Worm (Caenorhabditis elegans) whole organism, mixed stage, embryonic: Measurements from ENCODE around the gene C07A9.13.
A peak's percentile ranks its signal among the peaks of the same experiment; 100 is the strongest.

Source experiments
- M03D4.4 ChIP-seq: sonication (generic microtip); optimal IDR thresholded peaks from 2 replicates; lab custom pipeline; 2017; ENCODE audit warnings: mild to moderate bottlenecking, missing genetic modification characterization, missing compliant biosample characterization
- bed-3 ChIP-seq: fragments of 200-800 bp; sonication (Bioruptor generic); optimal IDR thresholded peaks from 3 replicates; lab custom pipeline; 2018; ENCODE audit warnings: mild to moderate bottlenecking, missing genetic modification characterization, moderate library complexity, missing compliant biosample characterization
- blmp-1 ChIP-seq: fragments of 150-350 bp; optimal IDR thresholded peaks from 2 replicates; lab custom pipeline; 2014; ENCODE audit warnings: missing biosample characterization, missing genetic modification characterization
- ceh-39 ChIP-seq: fragments of 150-350 bp; optimal IDR thresholded peaks from 2 replicates; lab custom pipeline; 2014; ENCODE audit warnings: missing biosample characterization, missing genetic modification characterization
- ceh-43 ChIP-seq: fragments of 200-800 bp; sonication (Bioruptor generic); optimal IDR thresholded peaks from 2 replicates; lab custom pipeline; 2018; ENCODE audit warnings: mild to moderate bottlenecking, missing genetic modification characterization, moderate library complexity, missing compliant biosample characterization
- ceh-83 ChIP-seq: fragments of 200-800 bp; sonication (Bioruptor generic); optimal IDR thresholded peaks from 2 replicates; lab custom pipeline; 2018; ENCODE audit warnings: mild to moderate bottlenecking, missing genetic modification characterization, missing compliant biosample characterization
- ces-1 ChIP-seq: fragments of 150-350 bp; optimal IDR thresholded peaks from 2 replicates; lab custom pipeline; 2014; ENCODE audit warnings: missing biosample characterization, missing genetic modification reagents, missing genetic modification characterization
- cnd-1 ChIP-seq: fragments of 200-800 bp; sonication (Bioruptor generic); optimal IDR thresholded peaks from 2 replicates; lab custom pipeline; 2018; ENCODE audit warnings: mild to moderate bottlenecking, missing genetic modification characterization, missing compliant biosample characterization
- drap-1 ChIP-seq: fragments of 200-800 bp; sonication (Bioruptor generic); optimal IDR thresholded peaks from 3 replicates; lab custom pipeline; 2018; ENCODE audit warnings: mild to moderate bottlenecking, missing genetic modification characterization, missing compliant biosample characterization
- elt-1 ChIP-seq: sonication (generic microtip); optimal IDR thresholded peaks from 2 replicates; lab custom pipeline; 2017; ENCODE audit warnings: missing genetic modification characterization, mild to moderate bottlenecking, missing compliant biosample characterization, antibody characterized with exemption, moderate library complexity, borderline replicate concordance; ENCODE audit not compliant: insufficient read depth
- flh-1 ChIP-seq: fragments of 200-800 bp; sonication (Bioruptor generic); optimal IDR thresholded peaks from 2 replicates; lab custom pipeline; 2018; ENCODE audit warnings: mild to moderate bottlenecking, missing genetic modification characterization, moderate library complexity, missing compliant biosample characterization
- ham-2 ChIP-seq: fragments of 200-800 bp; sonication (Bioruptor generic); optimal IDR thresholded peaks from 2 replicates; lab custom pipeline; 2018; ENCODE audit warnings: mild to moderate bottlenecking, missing genetic modification characterization, missing compliant biosample characterization
- hlh-1 ChIP-seq: fragments of 150-350 bp; optimal IDR thresholded peaks from 2 replicates; lab custom pipeline; 2014; ENCODE audit warnings: missing biosample characterization, missing genetic modification reagents, missing genetic modification characterization
- lin-13 ChIP-seq: fragments of 150-350 bp; optimal IDR thresholded peaks from 2 replicates; lab custom pipeline; 2014; ENCODE audit warnings: missing biosample characterization, missing genetic modification characterization
- lin-32 ChIP-seq: fragments of 200-800 bp; sonication (Bioruptor generic); optimal IDR thresholded peaks from 2 replicates; lab custom pipeline; 2018; ENCODE audit warnings: mild to moderate bottlenecking, missing genetic modification characterization, missing compliant biosample characterization
- lsy-2 ChIP-seq: fragments of 150-350 bp; optimal IDR thresholded peaks from 2 replicates; lab custom pipeline; 2014; ENCODE audit warnings: missing biosample characterization, missing genetic modification characterization
- mab-5 ChIP-seq: fragments of 150-350 bp; optimal IDR thresholded peaks from 2 replicates; lab custom pipeline; 2014; ENCODE audit warnings: missing biosample characterization, missing genetic modification characterization
- mep-1 ChIP-seq: fragments of 150-350 bp; optimal IDR thresholded peaks from 2 replicates; lab custom pipeline; 2017; ENCODE audit warnings: missing biosample characterization, missing genetic modification reagents, missing genetic modification characterization, inconsistent platforms
- mls-2 ChIP-seq: sonication (generic microtip); optimal IDR thresholded peaks from 2 replicates; lab custom pipeline; 2016; ENCODE audit warnings: mild to moderate bottlenecking, missing genetic modification characterization, moderate library complexity, missing compliant biosample characterization
- nhr-12 ChIP-seq: fragments of 150-350 bp; optimal IDR thresholded peaks from 2 replicates; lab custom pipeline; 2014; ENCODE audit warnings: missing biosample characterization, missing genetic modification characterization
- nhr-2 ChIP-seq: fragments of 150-350 bp; optimal IDR thresholded peaks from 2 replicates; lab custom pipeline; 2014; ENCODE audit warnings: missing biosample characterization, missing genetic modification characterization
- nhr-237 ChIP-seq: fragments of 150-350 bp; optimal IDR thresholded peaks from 2 replicates; lab custom pipeline; 2014; ENCODE audit warnings: missing biosample characterization, missing genetic modification characterization
- nhr-28 ChIP-seq: fragments of 150-350 bp; optimal IDR thresholded peaks from 2 replicates; lab custom pipeline; 2014; ENCODE audit warnings: missing biosample characterization, missing genetic modification characterization
- nhr-76 ChIP-seq: sonication (generic microtip); optimal IDR thresholded peaks from 2 replicates; lab custom pipeline; 2017; ENCODE audit warnings: missing biosample characterization, missing genetic modification characterization
- pha-4 ChIP-seq: fragments of 150-350 bp; optimal IDR thresholded peaks from 2 replicates; lab custom pipeline; 2018; ENCODE audit warnings: missing biosample characterization, missing genetic modification reagents, missing genetic modification characterization
- sem-2 ChIP-seq: fragments of 200-800 bp; sonication (Bioruptor generic); optimal IDR thresholded peaks from 2 replicates; lab custom pipeline; 2018; ENCODE audit warnings: mild to moderate bottlenecking, missing genetic modification characterization, missing compliant biosample characterization
- sptf-1 ChIP-seq: sonication (generic microtip); optimal IDR thresholded peaks from 2 replicates; lab custom pipeline; 2017; ENCODE audit warnings: mild to moderate bottlenecking, missing genetic modification characterization, moderate library complexity, missing compliant biosample characterization
- tbx-8 ChIP-seq: fragments of 200-800 bp; sonication (Bioruptor generic); optimal IDR thresholded peaks from 2 replicates; lab custom pipeline; 2018; ENCODE audit warnings: mild to moderate bottlenecking, missing genetic modification characterization, moderate library complexity, missing compliant biosample characterization
- unc-120 ChIP-seq: sonication (generic microtip); optimal IDR thresholded peaks from 2 replicates; lab custom pipeline; 2017; ENCODE audit warnings: missing genetic modification characterization, missing compliant biosample characterization; ENCODE audit not compliant: poor library complexity, severe bottlenecking
- unc-39 ChIP-seq: fragments of 150-350 bp; optimal IDR thresholded peaks from 2 replicates; lab custom pipeline; 2014; ENCODE audit warnings: missing biosample characterization, missing genetic modification characterization
- unc-62 ChIP-seq: fragments of 150-350 bp; optimal IDR thresholded peaks from 2 replicates; lab custom pipeline; 2014; ENCODE audit warnings: missing biosample characterization, missing genetic modification reagents, missing genetic modification characterization
- zip-8 ChIP-seq: fragments of 150-350 bp; optimal IDR thresholded peaks from 2 replicates; lab custom pipeline; 2014; ENCODE audit warnings: missing biosample characterization, missing genetic modification characterization
- ztf-11 ChIP-seq: fragments of 150-350 bp; optimal IDR thresholded peaks from 2 replicates; lab custom pipeline; 2014; ENCODE audit warnings: missing biosample characterization, missing genetic modification characterization

Gene C07A9.13

DNA sequence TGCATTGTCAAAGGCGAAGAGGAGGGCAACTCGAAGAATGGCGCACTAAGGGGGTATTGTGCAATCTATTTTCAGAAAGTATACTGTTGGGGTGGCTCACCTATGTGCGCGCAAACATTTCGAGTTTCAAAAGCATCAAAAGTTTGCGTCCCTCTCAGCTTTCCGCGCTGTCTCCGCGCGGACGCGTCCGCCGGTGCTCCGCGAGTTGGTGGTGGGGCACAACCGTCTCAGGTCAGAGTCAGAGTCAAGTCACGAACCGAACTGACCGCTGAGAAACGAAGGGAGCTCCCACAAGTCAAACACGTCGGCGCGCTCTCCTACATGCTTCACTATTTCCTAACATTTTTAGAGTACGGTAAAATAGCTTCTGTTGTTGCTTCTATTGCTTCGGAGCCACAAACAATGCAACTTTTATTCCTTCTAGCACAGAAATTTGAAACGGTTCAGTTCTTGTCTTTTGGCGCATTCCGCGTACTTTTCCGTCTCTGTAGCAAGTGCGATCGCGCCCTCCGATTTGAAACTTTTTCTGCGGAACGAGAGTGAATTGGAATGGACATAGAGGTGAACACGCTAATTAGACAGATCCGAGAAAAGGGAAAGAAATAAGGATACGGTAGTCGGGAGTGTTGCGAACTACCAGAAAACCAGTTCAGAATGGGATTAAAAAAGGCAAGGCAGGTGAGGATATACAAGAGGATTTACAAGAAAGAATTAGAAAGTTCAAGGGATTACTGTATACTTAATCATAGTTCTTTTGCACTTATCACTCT, 41.6 kb downstream of the C07A9.13 start:
- TF ChIP-seq mep-1 (tag; lab: Kevin White, UChicago) (no peak), blmp-1 (tag; lab: Kevin White, UChicago) (peak; percentile 43)

DNA sequence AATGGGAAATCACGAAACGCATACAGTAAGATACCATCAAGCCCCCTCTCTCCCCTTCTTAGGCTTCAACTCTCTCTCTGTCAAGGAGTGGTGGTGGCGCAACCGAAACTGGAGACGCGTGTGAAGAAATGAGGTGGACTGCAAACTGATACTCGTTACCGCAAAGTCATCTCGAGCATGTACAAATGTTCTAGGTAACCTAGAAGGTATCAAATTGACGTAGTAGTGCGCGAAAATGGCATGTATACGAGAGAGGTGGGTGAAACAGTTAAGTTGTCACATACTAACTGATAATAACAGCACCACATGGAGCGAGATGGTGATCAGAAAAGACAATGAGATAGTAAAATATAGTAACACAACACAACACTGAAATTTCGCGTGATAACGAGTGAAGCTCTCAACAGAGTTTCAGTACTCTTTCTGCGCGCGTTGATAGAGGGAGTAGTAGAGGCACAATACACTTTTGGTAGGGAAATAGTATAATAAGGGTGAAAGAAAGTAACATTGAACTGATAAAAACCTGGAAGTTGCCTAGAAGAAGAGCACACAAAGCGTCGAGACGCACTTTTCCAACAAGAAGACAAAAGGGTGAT, 42.8 kb downstream of the C07A9.13 start:
- TF ChIP-seq nhr-2, result no peak
- TF ChIP-seq hlh-1, result no peak
- no peak for TF ChIP-seq flh-1 (GFP tag; lab: Kevin White, UChicago)
- TF ChIP-seq drap-1 (GFP tag; lab: Kevin White, UChicago), result no peak
- TF ChIP-seq unc-62 (GFP tag; lab: Kevin White, UChicago), result no peak
- TF ChIP-seq mab-5 (tag; lab: Kevin White, UChicago), result no peak
- TF ChIP-seq cnd-1 (tag; lab: Kevin White, UChicago), result no peak
- TF ChIP-seq nhr-28 (tag; lab: Kevin White, UChicago), result no peak
- no peak for TF ChIP-seq lin-32 (GFP tag; lab: Kevin White, UChicago)

DNA sequence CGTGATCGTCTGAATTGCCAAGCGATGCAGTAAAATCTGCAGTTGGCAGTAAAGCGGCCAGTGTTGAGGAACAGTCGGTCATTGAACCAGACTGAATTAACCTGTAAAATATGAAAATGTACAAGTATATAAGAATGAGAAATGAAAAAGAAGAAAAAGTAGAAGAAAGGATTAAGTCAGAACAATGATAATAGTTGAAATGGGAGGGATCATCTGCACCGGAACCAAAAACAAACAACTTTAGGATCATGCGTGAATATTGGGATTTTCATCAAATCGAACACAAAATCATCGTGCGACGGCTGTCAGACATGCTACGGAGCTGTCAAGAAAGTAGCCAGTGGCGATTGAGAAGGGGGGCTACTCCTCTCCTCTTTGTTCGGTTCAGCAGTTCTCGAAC, 44.1 kb downstream of the C07A9.13 start, which contains the start of gene gei-13:
TSS of gene gei-13 (minus strand) at position 101 of the 400 bp plus-strand sequence.
- TF ChIP-seq mep-1 (tag; lab: Kevin White, UChicago) (no peak), nhr-12 (tag; lab: Kevin White, UChicago) (no peak), unc-120 (tag; lab: Kevin White, UChicago) (no peak), mab-5 (tag; lab: Kevin White, UChicago) (no peak), lin-32 (GFP tag; lab: Kevin White, UChicago) (no peak)
- TF ChIP-seq, all 35 proteins: peak for 0

DNA sequence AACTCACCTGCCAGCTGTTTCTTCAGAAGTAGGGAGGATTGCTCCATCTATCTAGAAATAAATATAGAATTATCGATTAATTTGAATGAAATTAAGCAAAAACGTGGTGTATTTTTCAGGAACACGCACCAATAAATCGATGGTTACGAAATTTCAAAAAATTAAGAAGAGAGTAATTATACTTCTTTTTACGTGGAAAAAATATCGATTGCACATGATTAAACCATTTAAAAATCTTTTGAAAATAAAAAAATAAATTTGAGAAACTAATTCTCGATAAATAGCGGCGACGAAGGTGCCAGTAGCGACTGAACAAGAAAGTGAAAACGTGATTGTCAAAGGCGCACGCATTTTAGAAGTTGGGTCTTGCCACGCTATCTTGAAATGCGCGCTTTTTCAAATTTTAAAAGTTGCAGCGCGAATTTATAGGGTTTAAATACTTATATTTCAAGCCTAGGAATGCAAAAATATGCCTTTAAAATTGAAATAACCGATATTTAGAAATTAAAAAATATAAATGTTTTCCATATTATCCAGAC, 49.9 kb downstream of the C07A9.13 start, which contains the start of gene ubc-7:
TSS of gene ubc-7 (minus strand) at position 51 of the 539 bp plus-strand sequence.
- TF ChIP-seq pha-4 (tag; lab: Kevin White, UChicago) (peak; percentile 70), lsy-2 (tag; lab: Kevin White, UChicago) (peak; percentile 77), mep-1 (tag; lab: Kevin White, UChicago) (peak; percentile 75), cnd-1 (tag; lab: Kevin White, UChicago) (no peak), unc-62 (GFP tag; lab: Kevin White, UChicago) (no peak), M03D4.4 (tag; lab: Kevin White, UChicago) (no peak), blmp-1 (tag; lab: Kevin White, UChicago) (peak; percentile 85), zip-8 (tag; lab: Kevin White, UChicago) (no peak), ces-1 (GFP tag; lab: Kevin White, UChicago) (peak; percentile 67), unc-120 (tag; lab: Kevin White, UChicago) (peak; percentile 5), ceh-83 (GFP tag; lab: Kevin White, UChicago) (no peak), tbx-8 (no peak), sptf-1 (tag; lab: Kevin White, UChicago) (peak; percentile 13), mab-5 (tag; lab: Kevin White, UChicago) (peak; percentile 19), lin-13 (tag; lab: Kevin White, UChicago) (peak; percentile 8), nhr-237 (peak; percentile 63), nhr-12 (tag; lab: Kevin White, UChicago) (no peak), nhr-76 (tag; lab: Kevin White, UChicago) (no peak), lin-32 (GFP tag; lab: Kevin White, UChicago) (no peak)
- TF ChIP-seq, all 35 proteins: peak for 10

DNA sequence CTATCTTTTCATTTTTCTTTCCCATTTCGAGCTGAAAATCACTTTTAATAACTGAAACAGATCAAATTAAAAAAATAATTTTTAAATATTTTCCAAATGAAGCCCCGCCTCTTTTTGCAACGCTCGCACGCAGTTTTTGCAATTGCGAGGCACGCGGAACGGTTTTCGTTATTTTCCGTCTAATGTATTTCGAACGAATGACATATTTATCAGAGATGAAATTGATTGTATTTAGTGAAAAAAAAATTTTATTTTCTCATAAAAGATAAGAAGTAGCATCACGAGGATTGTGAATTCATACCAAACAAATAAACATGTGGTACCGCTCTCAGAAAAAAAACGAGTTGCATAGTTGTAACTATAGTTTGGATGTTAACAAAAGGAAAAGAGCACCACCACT, 51.3 kb downstream of the C07A9.13 start, which contains the start of gene rpac-19:
TSS of gene rpac-19 (minus strand) at position 31 of the 400 bp plus-strand sequence.
- TF ChIP-seq nhr-237, result no peak
- peak; percentile 29 for TF ChIP-seq ceh-39 (tag; lab: Kevin White, UChicago)
- TF ChIP-seq tbx-8, result no peak
- TF ChIP-seq mls-2 (tag; lab: Kevin White, UChicago), result peak; percentile 53
- TF ChIP-seq ztf-11 (tag; lab: Kevin White, UChicago), result no peak
- peak; percentile 73 for TF ChIP-seq sptf-1 (tag; lab: Kevin White, UChicago)
- TF ChIP-seq mep-1 (tag; lab: Kevin White, UChicago), result peak; percentile 77
- TF ChIP-seq lin-32 (GFP tag; lab: Kevin White, UChicago), result no peak
- no peak for TF ChIP-seq zip-8 (tag; lab: Kevin White, UChicago)
- TF ChIP-seq unc-39 (tag; lab: Kevin White, UChicago), result no peak
- no peak for TF ChIP-seq unc-62 (GFP tag; lab: Kevin White, UChicago)
- TF ChIP-seq nhr-76 (tag; lab: Kevin White, UChicago), result peak; percentile 20
- no peak for TF ChIP-seq ham-2 (GFP tag; lab: Kevin White, UChicago)
- TF ChIP-seq flh-1 (GFP tag; lab: Kevin White, UChicago), result no peak
- TF ChIP-seq blmp-1 (tag; lab: Kevin White, UChicago), result peak; percentile 71
- TF ChIP-seq ces-1 (GFP tag; lab: Kevin White, UChicago), result no peak
- peak; percentile 9 for TF ChIP-seq sem-2 (GFP tag; lab: Kevin White, UChicago)
- TF ChIP-seq hlh-1, result no peak
- TF ChIP-seq pha-4 (tag; lab: Kevin White, UChicago), result no peak
- TF ChIP-seq ceh-43 (GFP tag; lab: Kevin White, UChicago), result peak; percentile 47
- TF ChIP-seq nhr-2, result peak; percentile 19
- no peak for TF ChIP-seq ceh-83 (GFP tag; lab: Kevin White, UChicago)
- peak; percentile 30 for TF ChIP-seq lsy-2 (tag; lab: Kevin White, UChicago)
- TF ChIP-seq bed-3 (GFP tag; lab: Kevin White, UChicago), result peak; percentile 47
- TF ChIP-seq unc-120 (tag; lab: Kevin White, UChicago), result peak; percentile 32
- no peak for TF ChIP-seq elt-1 (tag; lab: Kevin White, UChicago)
- TF ChIP-seq lin-13 (tag; lab: Kevin White, UChicago), result no peak
- TF ChIP-seq M03D4.4 (tag; lab: Kevin White, UChicago), result peak; percentile 69
- peak; percentile 17 for TF ChIP-seq mab-5 (tag; lab: Kevin White, UChicago)
- TF ChIP-seq nhr-28 (tag; lab: Kevin White, UChicago), result no peak
